Worm (Caenorhabditis elegans) whole organism, L4 larva: ENCODE results near the gene cup-16.

ENCODE experiments used
- D1046.2 ChIP-seq: fragments of 200-800 bp; sonication (Bioruptor generic); IDR thresholded peaks from 2 replicates; pipeline ENCODE4 v1.3.6; 2022; ENCODE audit warnings: missing genetic modification characterization, missing compliant biosample characterization
- F10B5.3 ChIP-seq: sonication (generic microtip); optimal IDR thresholded peaks from 2 replicates; lab custom pipeline; 2016; ENCODE audit warnings: mild to moderate bottlenecking, missing genetic modification characterization, missing compliant biosample characterization
- R02D3.7 ChIP-seq: fragments of 150-350 bp; sonication (generic microtip); optimal IDR thresholded peaks from 3 replicates; lab custom pipeline; 2014; ENCODE audit warnings: missing biosample characterization, missing genetic modification characterization
- T20F7.1 ChIP-seq: fragments of 200-800 bp; sonication (Bioruptor generic); optimal IDR thresholded peaks from 2 replicates; lab custom pipeline; 2018; ENCODE audit warnings: mild to moderate bottlenecking, missing genetic modification characterization, missing compliant biosample characterization
- Y105C5A.15 ChIP-seq: fragments of 200-800 bp; sonication (Bioruptor generic); IDR thresholded peaks from 2 replicates; pipeline ENCODE4 v1.3.6; 2022; ENCODE audit warnings: missing genetic modification characterization, missing compliant biosample characterization
- Y75B8A.6 ChIP-seq: fragments of 200-800 bp; sonication (Bioruptor generic); IDR thresholded peaks from 2 replicates; pipeline ENCODE4 v1.3.6; 2022; ENCODE audit warnings: missing genetic modification reagents, missing genetic modification characterization, missing compliant biosample characterization
- ZK337.2 ChIP-seq: fragments of 200-800 bp; sonication (Bioruptor generic); IDR thresholded peaks from 2 replicates; pipeline ENCODE4 v1.3.6; 2022; ENCODE audit warnings: missing genetic modification reagents, missing genetic modification characterization, missing compliant biosample characterization
- aha-1 ChIP-seq: fragments of 150-350 bp; peaks from one replicate; lab custom pipeline; 2014; ENCODE audit warnings: missing biosample characterization, missing genetic modification characterization
- arid-1 ChIP-seq: fragments of 200-800 bp; sonication (Bioruptor generic); conservative IDR thresholded peaks from 2 replicates; pipeline ENCODE4 v1.3.6; 2022; ENCODE audit warnings: missing genetic modification reagents, missing genetic modification characterization, missing compliant biosample characterization
- ceh-28 ChIP-seq: fragments of 150-350 bp; optimal IDR thresholded peaks from 2 replicates; lab custom pipeline; 2014; ENCODE audit warnings: missing biosample characterization, missing genetic modification reagents, missing genetic modification characterization
- ceh-44 ChIP-seq: fragments of 200-800 bp; sonication (Bioruptor generic); IDR thresholded peaks from 2 replicates; pipeline ENCODE4 v1.3.6; 2022; ENCODE audit warnings: missing genetic modification reagents, missing genetic modification characterization, missing compliant biosample characterization
- ceh-82 ChIP-seq: sonication (generic microtip); optimal IDR thresholded peaks from 2 replicates; lab custom pipeline; 2017; ENCODE audit warnings: missing biosample characterization, missing genetic modification characterization
- daf-16 ChIP-seq, 3 experiments: sonication (generic microtip); optimal IDR thresholded peaks; 2 replicates each; lab custom pipeline; 2016 to 2017; ENCODE audit warnings: missing genetic modification characterization in 3 of 3, missing genetic modification reagents in 3 of 3, mild to moderate bottlenecking in 2 of 3, missing compliant biosample characterization in 2 of 3, missing biosample characterization in 1 of 3, moderate library complexity in 1 of 3
- dmd-6 ChIP-seq: fragments of 200-800 bp; sonication (Bioruptor generic); IDR thresholded peaks from 2 replicates; pipeline ENCODE4 v1.3.6; 2022; ENCODE audit warnings: missing genetic modification reagents, missing genetic modification characterization, missing compliant biosample characterization
- dpl-1 ChIP-seq: fragments of 150-350 bp; optimal IDR thresholded peaks from 2 replicates; lab custom pipeline; 2014; ENCODE audit warnings: missing biosample characterization, missing genetic modification reagents, missing genetic modification characterization
- egl-27 ChIP-seq: sonication (generic microtip); optimal IDR thresholded peaks from 3 replicates; lab custom pipeline; 2017; ENCODE audit warnings: missing biosample characterization, missing genetic modification reagents, missing genetic modification characterization
- egl-43 ChIP-seq: fragments of 200-800 bp; sonication (Bioruptor generic); IDR thresholded peaks from 2 replicates; pipeline ENCODE4 v1.3.6; 2022; ENCODE audit warnings: missing genetic modification reagents, missing genetic modification characterization, missing compliant biosample characterization
- hmg-1.1 ChIP-seq: fragments of 200-800 bp; sonication (Bioruptor generic); IDR thresholded peaks from 2 replicates; pipeline ENCODE4 v1.3.6; 2022; ENCODE audit warnings: missing genetic modification reagents, missing genetic modification characterization, missing compliant biosample characterization
- lim-7 ChIP-seq: fragments of 200-800 bp; sonication (Bioruptor generic); IDR thresholded peaks from 2 replicates; pipeline ENCODE4 v1.3.6; 2022; ENCODE audit warnings: missing genetic modification characterization, missing compliant biosample characterization
- lin-38 ChIP-seq: fragments of 200-800 bp; sonication (Bioruptor generic); IDR thresholded peaks from 2 replicates; pipeline ENCODE4 v1.3.6; 2022; ENCODE audit warnings: missing genetic modification reagents, missing genetic modification characterization, missing compliant biosample characterization
- lir-3 ChIP-seq: sonication (generic microtip); optimal IDR thresholded peaks from 2 replicates; lab custom pipeline; 2016; ENCODE audit warnings: mild to moderate bottlenecking, missing genetic modification characterization, missing compliant biosample characterization
- madf-9 ChIP-seq: fragments of 200-800 bp; sonication (Bioruptor generic); conservative IDR thresholded peaks from 2 replicates; pipeline ENCODE4 v1.3.6; 2022; ENCODE audit warnings: missing genetic modification reagents, missing genetic modification characterization, missing compliant biosample characterization
- mdl-1 ChIP-seq, 2 experiments: fragments of 150-350 bp in 1 of 2; sonication (generic microtip) in 1 of 2; optimal IDR thresholded peaks; 2 replicates each; lab custom pipeline; 2014 to 2017; ENCODE audit warnings: missing biosample characterization in 2 of 2, missing genetic modification characterization in 2 of 2
- mdt-29 ChIP-seq: fragments of 200-800 bp; sonication (Bioruptor generic); IDR thresholded peaks from 2 replicates; pipeline ENCODE4 v1.3.6; 2022; ENCODE audit warnings: missing genetic modification reagents, missing genetic modification characterization, missing compliant biosample characterization
- mes-2 ChIP-seq: sonication (generic microtip); optimal IDR thresholded peaks from 2 replicates; lab custom pipeline; 2016; ENCODE audit warnings: missing genotype, mild to moderate bottlenecking, missing genetic modification characterization, missing compliant biosample characterization; ENCODE audit not compliant: poor library complexity, severe bottlenecking
- mxl-3 ChIP-seq: fragments of 200-800 bp; sonication (Bioruptor generic); optimal IDR thresholded peaks from 2 replicates; lab custom pipeline; 2018; ENCODE audit warnings: mild to moderate bottlenecking, missing genetic modification characterization, missing compliant biosample characterization
- nhr-10 ChIP-seq: fragments of 150-350 bp; optimal IDR thresholded peaks from 2 replicates; lab custom pipeline; 2014; ENCODE audit warnings: missing biosample characterization, missing genetic modification characterization
- nhr-11 ChIP-seq: fragments of 150-350 bp; optimal IDR thresholded peaks from 2 replicates; lab custom pipeline; 2014; ENCODE audit warnings: missing biosample characterization, missing genetic modification characterization
- nhr-25 ChIP-seq: sonication (generic microtip); optimal IDR thresholded peaks from 2 replicates; lab custom pipeline; 2017; ENCODE audit warnings: missing genetic modification characterization, mild to moderate bottlenecking, missing compliant biosample characterization, antibody characterized with exemption, moderate library complexity, borderline replicate concordance; ENCODE audit not compliant: insufficient read depth
- nhr-28 ChIP-seq: fragments of 150-350 bp; optimal IDR thresholded peaks from 2 replicates; lab custom pipeline; 2014; ENCODE audit warnings: missing biosample characterization, missing genetic modification characterization
- nhr-41 ChIP-seq: fragments of 200-800 bp; sonication (Bioruptor generic); IDR thresholded peaks from 2 replicates; pipeline ENCODE4 v1.3.6; 2022; ENCODE audit warnings: missing genetic modification reagents, missing genetic modification characterization, missing compliant biosample characterization
- nhr-42 ChIP-seq: fragments of 200-800 bp; sonication (Bioruptor generic); IDR thresholded peaks from 2 replicates; pipeline ENCODE4 v1.3.6; 2022; ENCODE audit warnings: missing genetic modification characterization, missing compliant biosample characterization
- nhr-77 ChIP-seq: fragments of 150-350 bp; optimal IDR thresholded peaks from 2 replicates; lab custom pipeline; 2014; ENCODE audit warnings: missing biosample characterization, missing genetic modification characterization
- pha-4 ChIP-seq, 2 experiments: fragments of 150-350 bp in 1 of 2; fragments of 200-800 bp in 1 of 2; sonication (Bioruptor generic) in 1 of 2; IDR thresholded peaks in 1 of 2; optimal IDR thresholded peaks in 1 of 2; 2 replicates each; pipeline versions ENCODE4 v1.3.6 to Lab custom; 2014 to 2022; ENCODE audit warnings: missing genetic modification characterization in 2 of 2, missing genetic modification reagents in 2 of 2, missing biosample characterization in 1 of 2, missing compliant biosample characterization in 1 of 2
- php-3 ChIP-seq: fragments of 200-800 bp; sonication (Bioruptor generic); IDR thresholded peaks from 2 replicates; pipeline ENCODE4 v1.3.6; 2022; ENCODE audit warnings: missing genetic modification reagents, missing genetic modification characterization, missing compliant biosample characterization
- pqm-1 ChIP-seq: sonication (generic microtip); optimal IDR thresholded peaks from 2 replicates; lab custom pipeline; 2017; ENCODE audit warnings: missing biosample characterization, missing genetic modification characterization
- sdz-12 ChIP-seq: fragments of 200-800 bp; sonication (Bioruptor generic); optimal IDR thresholded peaks from 2 replicates; lab custom pipeline; 2018; ENCODE audit warnings: mild to moderate bottlenecking, missing genetic modification characterization, missing compliant biosample characterization
- skn-1 ChIP-seq: fragments of 150-350 bp; optimal IDR thresholded peaks from 2 replicates; lab custom pipeline; 2014; ENCODE audit warnings: missing biosample characterization, missing genetic modification characterization
- snpc-1.2 ChIP-seq: fragments of 200-800 bp; sonication (Bioruptor generic); IDR thresholded peaks from 2 replicates; pipeline ENCODE4 v1.3.6; 2022; ENCODE audit warnings: missing genetic modification reagents, missing genetic modification characterization, missing compliant biosample characterization
- spr-3 ChIP-seq: fragments of 200-800 bp; sonication (Bioruptor generic); optimal IDR thresholded peaks from 2 replicates; lab custom pipeline; 2018; ENCODE audit warnings: mild to moderate bottlenecking, missing genetic modification characterization, missing compliant biosample characterization
- unc-130 ChIP-seq: sonication (generic microtip); optimal IDR thresholded peaks from 2 replicates; lab custom pipeline; 2016; ENCODE audit warnings: missing genetic modification reagents, missing genetic modification characterization, missing compliant biosample characterization
- vab-7 ChIP-seq: fragments of 200-800 bp; sonication (Bioruptor generic); IDR thresholded peaks from 2 replicates; pipeline ENCODE4 v1.3.6; 2022; ENCODE audit warnings: missing genetic modification reagents, missing genetic modification characterization, missing compliant biosample characterization
- zag-1 ChIP-seq: fragments of 150-350 bp; optimal IDR thresholded peaks from 2 replicates; lab custom pipeline; 2014; ENCODE audit warnings: missing biosample characterization, missing genetic modification characterization
- zfp-2 ChIP-seq: sonication (generic microtip); optimal IDR thresholded peaks from 2 replicates; lab custom pipeline; 2016; ENCODE audit warnings: mild to moderate bottlenecking, missing genetic modification characterization, missing compliant biosample characterization
- zip-2 ChIP-seq: fragments of 150-350 bp; optimal IDR thresholded peaks from 2 replicates; lab custom pipeline; 2014; ENCODE audit warnings: missing biosample characterization, missing genetic modification characterization

The cup-16 gene

ce11 chrII:8746298-8746775 is 39.4 kb downstream of the cup-16 start (continued):
- TF ChIP-seq nhr-77 (no peak), madf-9 (GFP tag; lab: Robert Waterston, UW) (no peak; the same call in 1 of the 2 replicates), mdl-1 (tag; optimal IDR thresholded peaks at IDR 0.05; lab: Kevin White, UChicago) (no peak), aha-1 (tag; lab: Kevin White, UChicago) (peak; percentile 55), lin-38 (GFP tag; lab: Robert Waterston, UW) (0 out of 2 replicates have a peak, but pooled peaks have one; percentile 4), sdz-12 (GFP tag; lab: Kevin White, UChicago) (peak; percentile 74), nhr-11 (tag; lab: Kevin White, UChicago) (no peak), spr-3 (GFP tag; lab: Kevin White, UChicago) (no peak), daf-16 (GFP tag; optimal IDR thresholded peaks at IDR 0.05; lab: Kevin White, UChicago) (no peak), daf-16 (tag; optimal IDR thresholded peaks at IDR 0.05; lab: Kevin White, UChicago) (peak; percentile 7), D1046.2 (GFP tag; lab: Robert Waterston, UW) (peak; percentile 28; the same call in 1 of the 2 replicates)

ce11 chrII:8747246-8747938 is 40.4 kb downstream of the cup-16 start:
- TF ChIP-seq nhr-41 (GFP tag; lab: Robert Waterston, UW) (no peak), ceh-44 (GFP tag; lab: Robert Waterston, UW) (no peak), egl-27 (tag; lab: Kevin White, UChicago) (no peak), F10B5.3 (no peak), snpc-1.2 (GFP tag; lab: Robert Waterston, UW) (peak; percentile 58; the same call in 1 of the 2 replicates), nhr-28 (peak; percentile 15), nhr-11 (tag; lab: Kevin White, UChicago) (peak; percentile 23), mdt-29 (peak; percentile 48; the same call in 1 of the 2 replicates), lim-7 (GFP tag; lab: Robert Waterston, UW) (peak; percentile 60; the same call in 1 of the 2 replicates), arid-1 (GFP tag; lab: Robert Waterston, UW) (peak; percentile 71), hmg-1.1 (GFP tag; lab: Robert Waterston, UW) (peak; percentile 41), skn-1 (tag; lab: Kevin White, UChicago) (no peak), ceh-82 (tag; lab: Kevin White, UChicago) (no peak), Y105C5A.15 (GFP tag; lab: Robert Waterston, UW) (0 out of 2 replicates have a peak, but pooled peaks have one; percentile 34), pqm-1 (tag; lab: Kevin White, UChicago) (no peak), lir-3 (tag; lab: Kevin White, UChicago) (no peak), daf-16 (GFP tag; optimal IDR thresholded peaks at IDR 0.05; lab: Kevin White, UChicago) (peak in 1 of 2 experiments; percentile 11), daf-16 (tag; optimal IDR thresholded peaks at IDR 0.05; lab: Kevin White, UChicago) (peak; percentile 74), pha-4 (GFP tag; IDR thresholded peaks at IDR 0.05; lab: Robert Waterston, UW) (no peak; the same call in 1 of the 2 replicates), pha-4 (tag; optimal IDR thresholded peaks at IDR 0.05; lab: Kevin White, UChicago) (no peak), vab-7 (GFP tag; lab: Robert Waterston, UW) (no peak), mxl-3 (GFP tag; lab: Kevin White, UChicago) (peak; percentile 14), mes-2 (tag; lab: Kevin White, UChicago) (peak; percentile 57), R02D3.7 (tag; lab: Kevin White, UChicago) (no peak), unc-130 (GFP tag; lab: Kevin White, UChicago) (no peak), dpl-1 (GFP tag; lab: Kevin White, UChicago) (no peak), egl-43 (GFP tag; lab: Robert Waterston, UW) (0 out of 2 replicates have a peak, but pooled peaks have one; percentile 25), nhr-25 (tag; lab: Kevin White, UChicago) (peak; percentile 67), nhr-42 (GFP tag; lab: Robert Waterston, UW) (peak; percentile 54), zag-1 (tag; lab: Kevin White, UChicago) (no peak), T20F7.1 (GFP tag; lab: Kevin White, UChicago) (peak; percentile 68), dmd-6 (peak; percentile 52), php-3 (GFP tag; lab: Robert Waterston, UW) (no peak; the same call in none of the 2 replicates), zfp-2 (tag; lab: Kevin White, UChicago) (no peak), sdz-12 (GFP tag; lab: Kevin White, UChicago) (no peak), ZK337.2 (GFP tag; lab: Robert Waterston, UW) (no peak), lin-38 (GFP tag; lab: Robert Waterston, UW) (peak; percentile 58; the same call in 1 of the 2 replicates), Y75B8A.6 (GFP tag; lab: Robert Waterston, UW) (peak; percentile 66; the same call in 1 of the 2 replicates), nhr-10 (tag; lab: Kevin White, UChicago) (peak; percentile 65), zip-2 (tag; lab: Kevin White, UChicago) (no peak), mdl-1 (tag; optimal IDR thresholded peaks at IDR 0.05; lab: Kevin White, UChicago) (peak in 1 of 2 experiments; percentile 6), ceh-28 (tag; lab: Kevin White, UChicago) (no peak)
